Worm (Caenorhabditis elegans): ENCODE data around the gene C52A11.3.

C52A11.3 gene

ce11 chrII:10730702-10731101, 6.5 kb upstream of the C52A11.3 start:
- TF ChIP-seq nhr-77 (tag; optimal IDR thresholded peaks at IDR 0.05): no peak
- no peak for TF ChIP-seq lsy-12 (tag; optimal IDR thresholded peaks at IDR 0.05)
- TF ChIP-seq mdl-1 (tag; optimal IDR thresholded peaks at IDR 0.05): no peak
- TF ChIP-seq nhr-43 (tag; optimal IDR thresholded peaks at IDR 0.05; ENCODE audit: poor library complexity, severe bottlenecking): no peak
- TF ChIP-seq eor-1 (tag; optimal IDR thresholded peaks at IDR 0.05): no peak
- TF ChIP-seq nhr-67 (tag; optimal IDR thresholded peaks at IDR 0.05): no peak
- TF ChIP-seq pqm-1 (tag; optimal IDR thresholded peaks at IDR 0.05): no peak
- no peak for TF ChIP-seq elt-3 (tag; optimal IDR thresholded peaks at IDR 0.05)
- TF ChIP-seq fos-1 (tag; optimal IDR thresholded peaks at IDR 0.05): no peak
- no peak for TF ChIP-seq egl-27 (tag; optimal IDR thresholded peaks at IDR 0.05)
- TF ChIP-seq elt-2 (tag; optimal IDR thresholded peaks at IDR 0.05): no peak
- TF ChIP-seq lin-39 (tag; optimal IDR thresholded peaks at IDR 0.05): no peak
- TF ChIP-seq jun-1 (tag; optimal IDR thresholded peaks at IDR 0.05): no peak
- TF ChIP-seq nhr-237 (tag; optimal IDR thresholded peaks at IDR 0.05): no peak
- TF ChIP-seq hmg-11 (tag; optimal IDR thresholded peaks at IDR 0.05): no peak
- no peak for TF ChIP-seq lin-15B (tag; optimal IDR thresholded peaks at IDR 0.05)

ce11 chrII:10731552-10731951, 5.6 kb upstream of the C52A11.3 start, which contains the start of gene glb-12:
glb-12 (minus strand) TSS chrII:10731652.
- no peak for TF ChIP-seq ceh-9 (tag; optimal IDR thresholded peaks at IDR 0.05)
- TF ChIP-seq fos-1 (tag; optimal IDR thresholded peaks at IDR 0.05): no peak
- no peak for TF ChIP-seq lin-15B (tag; optimal IDR thresholded peaks at IDR 0.05)
- no peak for TF ChIP-seq jun-1 (tag; optimal IDR thresholded peaks at IDR 0.05)
- TF ChIP-seq snpc-4 (tag; optimal IDR thresholded peaks at IDR 0.05): no peak
- TF ChIP-seq egl-27 (tag; optimal IDR thresholded peaks at IDR 0.05): no peak
- TF ChIP-seq fkh-10 (GFP tag; optimal IDR thresholded peaks at IDR 0.05): no peak
- TF ChIP-seq nhr-12 (tag; optimal IDR thresholded peaks at IDR 0.05): no peak
- no peak for TF ChIP-seq nhr-237 (tag; optimal IDR thresholded peaks at IDR 0.05)
- TF ChIP-seq mdl-1 (tag; optimal IDR thresholded peaks at IDR 0.05): no peak
- no peak for TF ChIP-seq ztf-11 (tag; optimal IDR thresholded peaks at IDR 0.05)
- no peak for TF ChIP-seq ZK546.5 (tag; optimal IDR thresholded peaks at IDR 0.05)
- TF ChIP-seq R02D3.7 (tag; optimal IDR thresholded peaks at IDR 0.05): no peak
- no peak for TF ChIP-seq lin-39 (tag; optimal IDR thresholded peaks at IDR 0.05)
- TF ChIP-seq skn-1 (tag; optimal IDR thresholded peaks at IDR 0.05): no peak
- TF ChIP-seq daf-12 (tag; optimal IDR thresholded peaks at IDR 0.05): no peak

ce11 chrII:10744801-10745200, 7.6 kb downstream of the C52A11.3 start:
- TF ChIP-seq lin-15B (tag; optimal IDR thresholded peaks at IDR 0.05) (peak; percentile 18), hmg-11 (tag; optimal IDR thresholded peaks at IDR 0.05) (peak; percentile 44), ceh-28 (tag; optimal IDR thresholded peaks at IDR 0.05) (no peak), lsy-12 (tag; optimal IDR thresholded peaks at IDR 0.05) (no peak), nfya-1 (tag; optimal IDR thresholded peaks at IDR 0.05; ENCODE audit: insufficient read depth) (peak; percentile 44), mdl-1 (tag; optimal IDR thresholded peaks at IDR 0.05) (no peak), pqm-1 (tag; optimal IDR thresholded peaks at IDR 0.05) (no peak), elt-3 (tag; optimal IDR thresholded peaks at IDR 0.05) (no peak), fkh-2 (tag; optimal IDR thresholded peaks at IDR 0.05) (no peak), lin-39 (tag; optimal IDR thresholded peaks at IDR 0.05) (peak; percentile 81), ztf-11 (tag; optimal IDR thresholded peaks at IDR 0.05) (no peak), nhr-67 (tag; optimal IDR thresholded peaks at IDR 0.05) (no peak)

ce11 chrII:10753694-10754093, 16.5 kb downstream of the C52A11.3 start:
- TF ChIP-seq lsy-12 (tag; optimal IDR thresholded peaks at IDR 0.05): no peak
- TF ChIP-seq skn-1 (tag; optimal IDR thresholded peaks at IDR 0.05): no peak
- no peak for TF ChIP-seq nhr-28 (tag; optimal IDR thresholded peaks at IDR 0.05)
- TF ChIP-seq fkh-10 (GFP tag; optimal IDR thresholded peaks at IDR 0.05): peak; percentile 94

- TF ChIP-seq ceh-82 (tag; optimal IDR thresholded peaks at IDR 0.05): no peak
- peak; percentile 33 for TF ChIP-seq hmg-11 (tag; optimal IDR thresholded peaks at IDR 0.05)
- no peak for TF ChIP-seq unc-39 (tag; optimal IDR thresholded peaks at IDR 0.05)
- TF ChIP-seq lin-39 (tag; optimal IDR thresholded peaks at IDR 0.05): no peak
- no peak for TF ChIP-seq aly-2 (tag; optimal IDR thresholded peaks at IDR 0.05)
These were observed 18.3 kb downstream of the C52A11.3 start for ce11 chrII:10755455-10755854.

ce11 chrII:10758951-10759350, 21.8 kb downstream of the C52A11.3 start:
- TF ChIP-seq snpc-4 (tag; optimal IDR thresholded peaks at IDR 0.05) (no peak), elt-3 (tag; optimal IDR thresholded peaks at IDR 0.05) (no peak), nhr-237 (tag; optimal IDR thresholded peaks at IDR 0.05) (no peak), nhr-12 (tag; optimal IDR thresholded peaks at IDR 0.05) (no peak), fkh-10 (GFP tag; optimal IDR thresholded peaks at IDR 0.05) (peak; percentile 54), nhr-25 (tag; optimal IDR thresholded peaks at IDR 0.05) (no peak), unc-39 (tag; optimal IDR thresholded peaks at IDR 0.05) (no peak), sea-2 (GFP tag; optimal IDR thresholded peaks at IDR 0.05) (no peak), nfya-1 (tag; optimal IDR thresholded peaks at IDR 0.05; ENCODE audit: insufficient read depth) (peak; percentile 38), fos-1 (tag; optimal IDR thresholded peaks at IDR 0.05) (no peak), ceh-82 (tag; optimal IDR thresholded peaks at IDR 0.05) (no peak), nhr-76 (tag; optimal IDR thresholded peaks at IDR 0.05) (no peak), ama-1 (optimal IDR thresholded peaks at IDR 0.05) (no peak), ceh-28 (tag; optimal IDR thresholded peaks at IDR 0.05) (no peak)

Measured in whole organism, L3 larva.